Worm (Caenorhabditis elegans): ENCODE data around the gene C26B9.6.

The C26B9.6 gene

ce11 chrX:5335368-5335767, at the start of gene C26B9.6:
C26B9.6 (minus strand) TSS chrX:5335468.
- TF ChIP-seq ceh-39 (tag; optimal IDR thresholded peaks at IDR 0.05) (no peak), elt-1 (tag; optimal IDR thresholded peaks at IDR 0.05; ENCODE audit: borderline replicate concordance, insufficient read depth) (no peak), unc-62 (GFP tag; optimal IDR thresholded peaks at IDR 0.05) (no peak), nhr-2 (tag; optimal IDR thresholded peaks at IDR 0.05) (no peak), M03D4.4 (tag; optimal IDR thresholded peaks at IDR 0.05) (no peak), tbx-8 (GFP tag; optimal IDR thresholded peaks at IDR 0.05) (no peak), ces-1 (GFP tag; optimal IDR thresholded peaks at IDR 0.05) (no peak), drap-1 (GFP tag; optimal IDR thresholded peaks at IDR 0.05) (no peak), ceh-43 (GFP tag; optimal IDR thresholded peaks at IDR 0.05) (no peak), elt-3 (tag; optimal IDR thresholded peaks at IDR 0.05) (no peak), unc-39 (tag; optimal IDR thresholded peaks at IDR 0.05) (no peak)

ce11 chrX:5382778-5383177, 47.5 kb upstream of the C26B9.6 start:
- no peak for TF ChIP-seq ztf-11 (tag; optimal IDR thresholded peaks at IDR 0.05)
- no peak for TF ChIP-seq nhr-76 (tag; optimal IDR thresholded peaks at IDR 0.05)
- no peak for TF ChIP-seq tbx-8 (GFP tag; optimal IDR thresholded peaks at IDR 0.05)
- TF ChIP-seq snpc-4 (tag; optimal IDR thresholded peaks at IDR 0.05) = no peak
- no peak for TF ChIP-seq ceh-83 (GFP tag; optimal IDR thresholded peaks at IDR 0.05)
- TF ChIP-seq hlh-1 (tag; optimal IDR thresholded peaks at IDR 0.05) = no peak
- TF ChIP-seq blmp-1 (tag; optimal IDR thresholded peaks at IDR 0.05) = no peak
- no peak for TF ChIP-seq nhr-12 (tag; optimal IDR thresholded peaks at IDR 0.05)
- TF ChIP-seq lin-13 (tag; optimal IDR thresholded peaks at IDR 0.05) = no peak
- TF ChIP-seq cnd-1 (tag; optimal IDR thresholded peaks at IDR 0.05) = no peak
- TF ChIP-seq unc-62 (GFP tag; optimal IDR thresholded peaks at IDR 0.05) = no peak
- TF ChIP-seq mep-1 (tag; optimal IDR thresholded peaks at IDR 0.05) = no peak
- TF ChIP-seq nhr-28 (tag; optimal IDR thresholded peaks at IDR 0.05) = no peak
- no peak for TF ChIP-seq sem-2 (GFP tag; optimal IDR thresholded peaks at IDR 0.05)
- TF ChIP-seq ceh-39 (tag; optimal IDR thresholded peaks at IDR 0.05) = no peak
- no peak for TF ChIP-seq drap-1 (GFP tag; optimal IDR thresholded peaks at IDR 0.05)
- TF ChIP-seq nhr-2 (tag; optimal IDR thresholded peaks at IDR 0.05) = no peak
- no peak for TF ChIP-seq lsy-2 (tag; optimal IDR thresholded peaks at IDR 0.05)

DNA sequence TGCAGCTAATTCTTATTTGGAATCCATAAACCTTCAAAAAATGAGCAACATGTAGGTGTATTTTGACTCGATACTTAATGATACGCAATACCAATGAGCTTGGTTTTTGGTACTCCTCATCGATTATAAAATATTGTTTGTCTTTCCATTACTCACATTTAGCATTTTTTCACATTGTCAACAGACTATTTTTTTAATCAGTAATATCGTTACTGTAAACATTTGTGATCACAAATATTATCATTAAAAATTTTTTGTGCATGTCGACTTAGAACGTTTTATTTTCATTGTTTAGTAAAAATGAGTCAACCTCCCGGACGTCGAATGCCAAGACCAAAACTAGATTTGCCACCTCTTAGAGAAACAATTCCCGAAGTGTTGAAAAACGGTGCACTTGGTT, 42.0 kb upstream of the C26B9.6 start, which contains the start of gene sek-5:
TSS of gene sek-5 (plus strand) at position 301 of the 400 bp plus-strand sequence.
- no peak for TF ChIP-seq flh-1 (GFP tag; optimal IDR thresholded peaks at IDR 0.05)
- no peak for TF ChIP-seq unc-39 (tag; optimal IDR thresholded peaks at IDR 0.05)
- TF ChIP-seq pha-4 (tag; optimal IDR thresholded peaks at IDR 0.05) = no peak
- TF ChIP-seq ceh-83 (GFP tag; optimal IDR thresholded peaks at IDR 0.05) = no peak
- no peak for TF ChIP-seq ztf-11 (tag; optimal IDR thresholded peaks at IDR 0.05)
- no peak for TF ChIP-seq lin-32 (GFP tag; optimal IDR thresholded peaks at IDR 0.05)
- no peak for TF ChIP-seq mls-2 (tag; optimal IDR thresholded peaks at IDR 0.05)
- TF ChIP-seq tbx-8 (GFP tag; optimal IDR thresholded peaks at IDR 0.05) = no peak
- no peak for TF ChIP-seq M03D4.4 (tag; optimal IDR thresholded peaks at IDR 0.05)
- TF ChIP-seq hlh-1 (tag; optimal IDR thresholded peaks at IDR 0.05) = no peak
- no peak for TF ChIP-seq bed-3 (GFP tag; optimal IDR thresholded peaks at IDR 0.05)
- no peak for TF ChIP-seq elt-3 (tag; optimal IDR thresholded peaks at IDR 0.05)
- TF ChIP-seq ham-2 (GFP tag; optimal IDR thresholded peaks at IDR 0.05) = no peak
- TF ChIP-seq unc-62 (GFP tag; optimal IDR thresholded peaks at IDR 0.05) = no peak
- no peak for TF ChIP-seq nhr-12 (tag; optimal IDR thresholded peaks at IDR 0.05)
- TF ChIP-seq sptf-1 (tag; optimal IDR thresholded peaks at IDR 0.05) = no peak
- no peak for TF ChIP-seq ceh-43 (GFP tag; optimal IDR thresholded peaks at IDR 0.05)

DNA sequence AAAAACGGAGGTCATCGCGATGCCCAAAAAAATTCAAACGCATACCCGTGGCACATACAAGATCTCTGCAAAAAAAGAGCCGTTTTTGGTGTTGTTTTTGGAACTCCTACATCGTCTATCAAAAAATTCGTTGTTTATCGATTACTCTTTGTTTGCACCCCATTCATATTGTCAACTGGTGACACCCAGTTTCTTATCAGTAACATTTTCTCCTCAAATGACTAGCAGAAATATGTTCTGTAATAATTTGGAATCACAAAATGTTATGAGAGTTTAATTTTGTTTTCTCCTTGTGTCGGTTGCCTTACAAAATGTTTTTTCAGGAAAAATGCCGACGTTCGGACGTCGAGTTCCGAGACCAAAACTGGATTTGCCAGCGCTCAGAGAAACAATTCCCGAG, 39.5 kb upstream of the C26B9.6 start, which contains the start of gene sek-4:
TSS of gene sek-4 (plus strand) at position 318 of the 400 bp plus-strand sequence.
- TF ChIP-seq snpc-4 (tag; optimal IDR thresholded peaks at IDR 0.05) (no peak), nhr-237 (tag; optimal IDR thresholded peaks at IDR 0.05) (no peak), elt-1 (tag; optimal IDR thresholded peaks at IDR 0.05; ENCODE audit: borderline replicate concordance, insufficient read depth) (no peak), nhr-28 (tag; optimal IDR thresholded peaks at IDR 0.05) (no peak), pha-4 (tag; optimal IDR thresholded peaks at IDR 0.05) (no peak)

ce11 chrX:5373597-5373996, 38.3 kb upstream of the C26B9.6 start:
- no peak for TF ChIP-seq snpc-4 (tag; optimal IDR thresholded peaks at IDR 0.05)
- TF ChIP-seq lin-13 (tag; optimal IDR thresholded peaks at IDR 0.05) = no peak
- TF ChIP-seq bed-3 (GFP tag; optimal IDR thresholded peaks at IDR 0.05) = no peak
- no peak for TF ChIP-seq pha-4 (tag; optimal IDR thresholded peaks at IDR 0.05)
- no peak for TF ChIP-seq ceh-39 (tag; optimal IDR thresholded peaks at IDR 0.05)
- no peak for TF ChIP-seq unc-120 (tag; optimal IDR thresholded peaks at IDR 0.05; ENCODE audit: poor library complexity, severe bottlenecking)
- no peak for TF ChIP-seq M03D4.4 (tag; optimal IDR thresholded peaks at IDR 0.05)
- no peak for TF ChIP-seq lsy-2 (tag; optimal IDR thresholded peaks at IDR 0.05)
- TF ChIP-seq lin-32 (GFP tag; optimal IDR thresholded peaks at IDR 0.05) = no peak
- no peak for TF ChIP-seq nhr-237 (tag; optimal IDR thresholded peaks at IDR 0.05)
- no peak for TF ChIP-seq drap-1 (GFP tag; optimal IDR thresholded peaks at IDR 0.05)
- no peak for TF ChIP-seq elt-3 (tag; optimal IDR thresholded peaks at IDR 0.05)
- TF ChIP-seq mep-1 (tag; optimal IDR thresholded peaks at IDR 0.05) = no peak
- no peak for TF ChIP-seq nhr-12 (tag; optimal IDR thresholded peaks at IDR 0.05)
- TF ChIP-seq unc-62 (GFP tag; optimal IDR thresholded peaks at IDR 0.05) = no peak
- no peak for TF ChIP-seq mls-2 (tag; optimal IDR thresholded peaks at IDR 0.05)
- no peak for TF ChIP-seq mab-5 (tag; optimal IDR thresholded peaks at IDR 0.05)
- TF ChIP-seq elt-1 (tag; optimal IDR thresholded peaks at IDR 0.05; ENCODE audit: borderline replicate concordance, insufficient read depth) = no peak
- no peak for TF ChIP-seq cnd-1 (tag; optimal IDR thresholded peaks at IDR 0.05)
